Worm (Caenorhabditis elegans) whole organism, midembryonic: Measurements from ENCODE around the gene F49C5.7.

Experiments
- T22C8.4 ChIP-seq: fragments of 200-800 bp; sonication (Bioruptor generic); IDR thresholded peaks from 2 replicates; pipeline ENCODE4 v1.3.6; 2022; ENCODE audit warnings: missing genetic modification characterization, missing compliant biosample characterization
- cog-1 ChIP-seq: sonication (generic microtip); optimal IDR thresholded peaks from 2 replicates; lab custom pipeline; 2016; ENCODE audit warnings: missing genetic modification characterization, missing compliant biosample characterization
- flt-1 ChIP-seq: fragments of 200-800 bp; sonication (Bioruptor generic); IDR thresholded peaks from 2 replicates; pipeline ENCODE4 v1.3.6; 2022; ENCODE audit warnings: missing genetic modification characterization, missing compliant biosample characterization
- klf-2 ChIP-seq: fragments of 200-800 bp; sonication (Bioruptor generic); conservative IDR thresholded peaks from 2 replicates; pipeline ENCODE4 v1.3.6; 2022; ENCODE audit warnings: missing genetic modification reagents, missing genetic modification characterization, missing compliant biosample characterization
- med-1 ChIP-seq: sonication (generic microtip); optimal IDR thresholded peaks from 2 replicates; lab custom pipeline; 2017; ENCODE audit warnings: missing genetic modification characterization, mild to moderate bottlenecking, missing compliant biosample characterization, antibody characterized with exemption, missing genetic modification reagents; ENCODE audit not compliant: insufficient read depth
- ref-1 ChIP-seq: fragments of 200-800 bp; sonication (Bioruptor generic); conservative IDR thresholded peaks from 2 replicates; pipeline ENCODE4 v1.3.6; 2022; ENCODE audit warnings: missing genetic modification reagents, missing genetic modification characterization, missing compliant biosample characterization
- tab-1 ChIP-seq: fragments of 200-800 bp; sonication (Bioruptor generic); IDR thresholded peaks from 2 replicates; pipeline ENCODE4 v1.3.6; 2022; ENCODE audit warnings: missing genetic modification characterization, missing compliant biosample characterization
- ztf-23 ChIP-seq: fragments of 200-800 bp; sonication (Bioruptor generic); IDR thresholded peaks from 2 replicates; pipeline ENCODE4 v1.3.6; 2022; ENCODE audit warnings: missing genetic modification reagents, missing genetic modification characterization, missing compliant biosample characterization
- ztf-29 ChIP-seq: fragments of 200-800 bp; sonication (Bioruptor generic); IDR thresholded peaks from 2 replicates; pipeline ENCODE4 v1.3.6; 2022; ENCODE audit warnings: missing genetic modification reagents, missing genetic modification characterization, missing compliant biosample characterization

The F49C5.7 gene

DNA sequence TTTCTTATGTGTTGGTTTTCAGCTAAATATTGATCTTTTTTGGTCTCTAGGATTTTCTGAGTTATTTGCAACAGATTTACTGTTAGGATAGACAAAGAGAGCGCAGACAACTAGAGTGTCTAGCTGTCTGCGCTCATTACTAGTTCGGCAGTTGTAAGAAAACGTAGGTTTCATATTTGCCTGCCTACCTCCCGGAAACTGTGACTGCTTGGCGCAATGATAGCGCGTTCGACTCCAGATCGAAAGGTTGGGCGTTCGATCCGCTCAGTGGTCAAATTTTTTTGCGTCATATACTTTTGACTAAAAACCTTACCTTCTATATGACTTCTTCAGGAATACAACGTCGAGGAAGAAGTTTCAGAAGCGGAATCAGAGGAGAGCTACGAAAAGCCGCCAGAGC is 26.6 kb upstream of the F49C5.7 start:
- no peak for TF ChIP-seq med-1 (GFP tag; lab: Kevin White, UChicago)
- no peak for TF ChIP-seq T22C8.4
- no peak for TF ChIP-seq klf-2 (GFP tag; lab: Robert Waterston, UW)
- no peak for TF ChIP-seq ztf-23 (GFP tag; lab: Robert Waterston, UW)
- no peak for TF ChIP-seq tab-1
- no peak for TF ChIP-seq ztf-29 (GFP tag; lab: Robert Waterston, UW)

ce11 chrII:12542594-12542997 is 23.4 kb upstream of the F49C5.7 start:
- no peak for TF ChIP-seq med-1 (GFP tag; lab: Kevin White, UChicago)
- no peak for TF ChIP-seq T22C8.4
- TF ChIP-seq ref-1 (GFP tag; lab: Robert Waterston, UW) = no peak
- no peak for TF ChIP-seq cog-1 (tag; lab: Kevin White, UChicago)
- no peak for TF ChIP-seq tab-1
- no peak for TF ChIP-seq ztf-29 (GFP tag; lab: Robert Waterston, UW)
- no peak for TF ChIP-seq klf-2 (GFP tag; lab: Robert Waterston, UW)
- no peak for TF ChIP-seq flt-1
- no peak for TF ChIP-seq ztf-23 (GFP tag; lab: Robert Waterston, UW)

DNA sequence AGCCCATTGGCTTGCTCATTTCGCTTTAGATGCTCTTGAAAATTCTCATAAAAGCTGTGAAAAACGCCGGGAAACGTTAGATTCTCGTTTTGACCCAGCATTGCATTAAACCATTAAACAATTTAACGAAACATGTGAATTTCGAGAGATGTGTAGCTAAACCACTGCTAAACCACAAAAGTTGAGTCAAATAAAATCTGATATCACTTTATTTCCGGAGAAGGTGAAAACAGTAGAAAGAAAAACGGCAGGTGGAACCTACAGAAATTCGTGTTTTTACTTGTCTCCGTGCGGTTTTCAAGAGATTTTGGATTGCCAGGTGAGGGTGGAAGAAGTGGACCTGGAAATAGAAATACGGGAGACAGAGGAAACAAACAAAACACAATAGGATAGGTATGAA is 21.4 kb upstream of the F49C5.7 start, which contains the start of gene F49C5.9:
Gene F49C5.9, minus strand, starts transcription at position 101 of the 400 bp plus-strand sequence.
- TF ChIP-seq tab-1 (no peak), ztf-23 (GFP tag; lab: Robert Waterston, UW) (no peak), cog-1 (tag; lab: Kevin White, UChicago) (no peak), med-1 (GFP tag; lab: Kevin White, UChicago) (no peak), flt-1 (no peak), klf-2 (GFP tag; lab: Robert Waterston, UW) (no peak), ref-1 (GFP tag; lab: Robert Waterston, UW) (no peak), T22C8.4 (no peak), ztf-29 (GFP tag; lab: Robert Waterston, UW) (no peak)

- TF ChIP-seq cog-1 (tag; lab: Kevin White, UChicago) (no peak), ref-1 (GFP tag; lab: Robert Waterston, UW) (no peak), flt-1 (no peak), T22C8.4 (no peak), ztf-23 (GFP tag; lab: Robert Waterston, UW) (no peak), med-1 (GFP tag; lab: Kevin White, UChicago) (no peak)
Measured at ce11 chrII:12546413-12546812, 19.5 kb upstream of the F49C5.7 start, which contains the start of the genes F49C5.5 and F49C5.10. Gene F49C5.5 (minus strand): TSS chrII:12546513. Gene F49C5.10 (plus strand): TSS chrII:12546756.

ce11 chrII:12547547-12547946 is 18.4 kb upstream of the F49C5.7 start, which contains the start of gene F49C5.16:
Gene F49C5.16 (plus strand): TSS chrII:12547847.
- TF ChIP-seq ref-1 (GFP tag; lab: Robert Waterston, UW) (no peak), ztf-23 (GFP tag; lab: Robert Waterston, UW) (no peak), klf-2 (GFP tag; lab: Robert Waterston, UW) (no peak), cog-1 (tag; lab: Kevin White, UChicago) (no peak), flt-1 (no peak), tab-1 (no peak), med-1 (GFP tag; lab: Kevin White, UChicago) (no peak), ztf-29 (GFP tag; lab: Robert Waterston, UW) (no peak), T22C8.4 (no peak)

- TF ChIP-seq flt-1 (no peak), tab-1 (no peak), ztf-23 (GFP tag; lab: Robert Waterston, UW) (no peak), T22C8.4 (no peak), cog-1 (tag; lab: Kevin White, UChicago) (no peak)
Measured at ce11 chrII:12549613-12550012, 16.3 kb upstream of the F49C5.7 start.

DNA sequence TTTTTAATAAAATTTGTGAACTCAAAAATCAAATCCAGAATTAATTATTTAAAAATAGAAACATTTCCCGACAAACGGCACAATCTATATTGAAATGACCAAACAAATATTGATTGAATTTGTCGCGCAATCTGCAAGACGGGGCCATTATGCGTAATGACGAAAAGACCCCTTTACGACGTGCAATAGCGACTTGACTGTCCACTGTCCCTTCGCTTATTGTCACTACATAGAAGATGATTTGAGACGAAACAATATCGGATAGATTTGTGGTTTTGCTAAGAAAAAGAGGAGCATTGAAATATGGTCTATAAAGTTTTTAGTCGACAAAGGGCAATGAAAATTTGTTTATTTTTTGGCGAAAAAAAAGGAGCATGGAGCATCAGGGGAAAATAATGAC is 15.0 kb upstream of the F49C5.7 start:
- TF ChIP-seq ztf-23 (GFP tag; lab: Robert Waterston, UW) (no peak), klf-2 (GFP tag; lab: Robert Waterston, UW) (no peak), flt-1 (no peak), ztf-29 (GFP tag; lab: Robert Waterston, UW) (no peak), ref-1 (GFP tag; lab: Robert Waterston, UW) (no peak), T22C8.4 (no peak), cog-1 (tag; lab: Kevin White, UChicago) (no peak), tab-1 (no peak), med-1 (GFP tag; lab: Kevin White, UChicago) (no peak)

DNA sequence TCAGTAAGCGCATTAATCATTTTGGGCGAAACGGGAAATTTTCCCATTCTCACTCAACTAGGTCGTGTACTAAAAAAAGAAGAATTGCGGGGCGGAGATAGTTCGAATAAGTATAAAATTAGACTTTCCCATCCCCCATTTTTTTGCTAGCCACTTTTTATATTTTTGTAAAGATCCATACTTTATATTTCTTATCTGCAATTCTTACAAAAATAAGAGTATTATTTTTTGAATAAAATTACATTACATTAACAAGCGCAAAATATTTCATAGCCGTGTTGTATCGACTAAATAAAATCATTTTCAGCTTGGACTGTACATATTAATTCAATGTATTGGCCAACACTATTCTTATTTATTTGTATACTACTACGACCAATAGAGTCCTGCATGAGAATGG is 10.4 kb upstream of the F49C5.7 start, which contains the start of gene F49C5.11:
Gene F49C5.11, plus strand, starts transcription at position 301 of the 400 bp plus-strand sequence.
- no peak for TF ChIP-seq cog-1 (tag; lab: Kevin White, UChicago)
- no peak for TF ChIP-seq ref-1 (GFP tag; lab: Robert Waterston, UW)
- no peak for TF ChIP-seq tab-1
- no peak for TF ChIP-seq ztf-29 (GFP tag; lab: Robert Waterston, UW)
- no peak for TF ChIP-seq klf-2 (GFP tag; lab: Robert Waterston, UW)
- TF ChIP-seq med-1 (GFP tag; lab: Kevin White, UChicago) = no peak
- no peak for TF ChIP-seq ztf-23 (GFP tag; lab: Robert Waterston, UW)
- no peak for TF ChIP-seq T22C8.4
- TF ChIP-seq flt-1 = no peak

DNA sequence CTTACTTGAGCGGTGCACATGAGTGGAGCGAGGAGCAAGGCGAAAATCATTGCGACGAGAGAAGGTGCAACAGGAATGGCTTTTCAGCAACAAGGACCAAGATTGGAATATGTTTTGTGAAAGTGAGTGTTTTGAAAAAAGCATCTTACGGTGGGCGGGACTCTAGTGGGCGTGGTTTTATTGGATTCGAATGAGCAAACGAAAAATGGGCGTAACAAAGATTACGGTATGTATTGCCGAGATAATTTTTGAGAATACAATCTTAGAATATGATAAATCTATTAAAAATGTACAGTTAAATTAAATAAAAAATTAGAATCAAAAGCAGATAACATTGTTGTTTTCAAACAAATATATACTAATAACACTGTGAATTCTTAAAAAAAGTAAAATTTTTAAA is 5.7 kb upstream of the F49C5.7 start, which contains the start of gene F49C5.12:
Gene F49C5.12, minus strand, starts transcription at position 101 of the 400 bp plus-strand sequence.
- TF ChIP-seq cog-1 (tag; lab: Kevin White, UChicago) (no peak), ztf-29 (GFP tag; lab: Robert Waterston, UW) (no peak), flt-1 (no peak), tab-1 (no peak), T22C8.4 (no peak), klf-2 (GFP tag; lab: Robert Waterston, UW) (no peak), med-1 (GFP tag; lab: Kevin White, UChicago) (no peak), ref-1 (GFP tag; lab: Robert Waterston, UW) (no peak), ztf-23 (GFP tag; lab: Robert Waterston, UW) (no peak)

DNA sequence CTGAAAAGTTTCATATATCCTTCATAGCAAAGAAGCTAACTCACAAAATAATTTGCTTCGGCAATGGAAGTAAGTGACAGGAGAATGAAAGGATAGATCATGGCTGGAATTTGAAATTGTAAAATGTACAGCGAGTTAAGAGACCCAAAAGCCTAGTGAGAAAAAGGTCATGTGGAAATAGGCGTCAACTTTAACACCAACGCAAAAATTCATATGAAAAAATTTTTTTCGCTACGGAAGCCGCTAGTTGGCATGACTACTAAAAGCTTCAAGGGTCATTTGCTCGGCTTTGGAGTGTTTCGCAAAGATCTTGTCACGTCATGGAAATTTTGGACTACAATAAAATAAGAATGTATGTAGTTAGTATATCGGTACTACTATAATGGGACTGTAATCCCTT is 4.6 kb downstream of the F49C5.7 start, which contains the start of gene Y38E10A.1:
Gene Y38E10A.1, minus strand, starts transcription at position 101 of the 400 bp plus-strand sequence.
- no peak for TF ChIP-seq ref-1 (GFP tag; lab: Robert Waterston, UW)
- TF ChIP-seq med-1 (GFP tag; lab: Kevin White, UChicago) = no peak
- TF ChIP-seq ztf-23 (GFP tag; lab: Robert Waterston, UW) = no peak
- no peak for TF ChIP-seq cog-1 (tag; lab: Kevin White, UChicago)
- no peak for TF ChIP-seq ztf-29 (GFP tag; lab: Robert Waterston, UW)
- TF ChIP-seq tab-1 = no peak
- no peak for TF ChIP-seq klf-2 (GFP tag; lab: Robert Waterston, UW)
- TF ChIP-seq T22C8.4 = no peak
